Fruit fly (Drosophila melanogaster) whole organism, embryonic: ENCODE measurements around the gene Mvl.

Experiments used
- Ada2b ChIP-seq: fragments of 200-800 bp; sonication (Bioruptor generic); IDR thresholded peaks from 2 replicates; pipeline ENCODE4 v1.3.6; 2022; ENCODE audit warnings: missing biosample characterization, missing genetic modification characterization
- CG10209 ChIP-seq: fragments of 200-800 bp; sonication (Bioruptor generic); optimal IDR thresholded peaks from 3 replicates; lab custom pipeline; 2017; ENCODE audit warnings: missing biosample characterization, mild to moderate bottlenecking, missing genetic modification characterization, missing genetic modification reagents
- CG11723 ChIP-seq: fragments of 200-800 bp; sonication (Bioruptor generic); optimal IDR thresholded peaks from 2 replicates; lab custom pipeline; 2017; ENCODE audit warnings: missing biosample characterization, mild to moderate bottlenecking, missing genetic modification characterization
- CG12236 ChIP-seq: fragments of 200-800 bp; sonication (Bioruptor generic); optimal IDR thresholded peaks from 2 replicates; lab custom pipeline; 2016; ENCODE audit warnings: missing biosample characterization, missing genetic modification characterization
- CG12299 ChIP-seq: fragments of 200-800 bp; sonication (Bioruptor generic); optimal IDR thresholded peaks from 2 replicates; lab custom pipeline; 2018; ENCODE audit warnings: missing biosample characterization, mild to moderate bottlenecking, missing genetic modification characterization
- CG12769 ChIP-seq: fragments of 200-800 bp; sonication (Bioruptor generic); optimal IDR thresholded peaks from 2 replicates; lab custom pipeline; 2019; ENCODE audit warnings: missing biosample characterization, mild to moderate bottlenecking, missing genetic modification characterization, moderate library complexity
- CG13287 ChIP-seq: fragments of 200-800 bp; sonication (Bioruptor generic); IDR thresholded peaks from 2 replicates; pipeline ENCODE4 v1.3.6; 2022; ENCODE audit warnings: missing biosample characterization, missing genetic modification characterization; ENCODE audit not compliant: partially characterized antibody
- CG13894 ChIP-seq: fragments of 200-800 bp; sonication (Bioruptor generic); optimal IDR thresholded peaks from 3 replicates; lab custom pipeline; 2018; ENCODE audit warnings: missing biosample characterization, mild to moderate bottlenecking, missing genetic modification characterization, moderate library complexity
- CG18599 ChIP-seq: fragments of 200-800 bp; sonication (Bioruptor generic); optimal IDR thresholded peaks from 3 replicates; lab custom pipeline; 2017; ENCODE audit warnings: missing biosample characterization, missing genetic modification characterization, mild to moderate bottlenecking, moderate library complexity, missing genetic modification reagents
- CG34422 ChIP-seq: fragments of 200-800 bp; sonication (Bioruptor generic); IDR thresholded peaks from 3 replicates; pipeline ENCODE4 v1.3.6; 2022; ENCODE audit warnings: missing biosample characterization, missing genetic modification characterization
- CG42726 ChIP-seq: fragments of 200-800 bp; sonication (Bioruptor generic); IDR thresholded peaks from 2 replicates; pipeline ENCODE4 v1.3.6; 2022; ENCODE audit warnings: missing biosample characterization, missing genetic modification characterization; ENCODE audit not compliant: partially characterized antibody
- CG7839 ChIP-seq: fragments of 200-800 bp; sonication (Bioruptor generic); optimal IDR thresholded peaks from 3 replicates; lab custom pipeline; 2018; ENCODE audit warnings: missing biosample characterization, mild to moderate bottlenecking, missing genetic modification characterization, moderate library complexity
- CG7928 ChIP-seq: fragments of 200-800 bp; sonication (Bioruptor generic); optimal IDR thresholded peaks from 2 replicates; lab custom pipeline; 2017; ENCODE audit warnings: missing biosample characterization, mild to moderate bottlenecking, missing genetic modification characterization
- CG8944 ChIP-seq: fragments of 200-800 bp; sonication (Bioruptor generic); optimal IDR thresholded peaks from 3 replicates; lab custom pipeline; 2016; ENCODE audit warnings: missing biosample characterization, missing genetic modification characterization
- CG9817 ChIP-seq: fragments of 200-800 bp; sonication (Bioruptor generic); optimal IDR thresholded peaks from 2 replicates; lab custom pipeline; 2018; ENCODE audit warnings: missing biosample characterization, mild to moderate bottlenecking, missing genetic modification characterization, moderate library complexity
- Camta ChIP-seq: fragments of 200-800 bp; sonication (Bioruptor generic); optimal IDR thresholded peaks from 2 replicates; lab custom pipeline; 2016; ENCODE audit warnings: missing biosample characterization, missing genetic modification characterization
- Fer2 ChIP-seq: fragments of 200-800 bp; sonication (Bioruptor generic); optimal IDR thresholded peaks from 2 replicates; lab custom pipeline; 2018; ENCODE audit warnings: missing biosample characterization, mild to moderate bottlenecking, missing genetic modification characterization, moderate library complexity
- GATAe ChIP-seq: fragments of 200-800 bp; sonication (Bioruptor generic); conservative IDR thresholded peaks from 2 replicates; pipeline ENCODE4 v1.3.6; 2022; ENCODE audit warnings: missing biosample characterization, missing genetic modification characterization
- HHEX ChIP-seq: fragments of 200-800 bp; sonication (Bioruptor generic); optimal IDR thresholded peaks from 3 replicates; lab custom pipeline; 2017; ENCODE audit warnings: missing biosample characterization, mild to moderate bottlenecking, missing genetic modification characterization, missing genetic modification reagents
- Hey ChIP-seq: fragments of 200-800 bp; sonication (Bioruptor generic); optimal IDR thresholded peaks from 3 replicates; lab custom pipeline; 2018; ENCODE audit warnings: missing biosample characterization, mild to moderate bottlenecking, missing genetic modification characterization
- Hmr ChIP-seq: fragments of 200-800 bp; sonication (Bioruptor generic); optimal IDR thresholded peaks from 3 replicates; lab custom pipeline; 2017; ENCODE audit warnings: mild to moderate bottlenecking, missing biosample characterization, missing genetic modification reagents, missing genetic modification characterization
- Jarid2 ChIP-seq: fragments of 200-800 bp; sonication (Bioruptor generic); optimal IDR thresholded peaks from 3 replicates; lab custom pipeline; 2017; ENCODE audit warnings: mild to moderate bottlenecking, missing biosample characterization, missing genetic modification reagents, missing genetic modification characterization
- Kr ChIP-seq: fragments of 200-800 bp; sonication (Bioruptor generic); optimal IDR thresholded peaks from 2 replicates; lab custom pipeline; 2017; ENCODE audit warnings: missing biosample characterization, mild to moderate bottlenecking, missing genetic modification characterization
- Nf-YA ChIP-seq: fragments of 200-800 bp; sonication (Bioruptor generic); IDR thresholded peaks from 2 replicates; pipeline ENCODE4 v1.3.6; 2022; ENCODE audit warnings: missing biosample characterization, missing genetic modification characterization
- Nf-YB ChIP-seq: fragments of 200-800 bp; sonication (Bioruptor generic); optimal IDR thresholded peaks from 3 replicates; lab custom pipeline; 2019; ENCODE audit warnings: missing biosample characterization, mild to moderate bottlenecking, missing genetic modification characterization, moderate library complexity
- Oaz ChIP-seq: fragments of 200-800 bp; sonication (Bioruptor generic); IDR thresholded peaks from 2 replicates; pipeline ENCODE4 v1.3.6; 2022; ENCODE audit warnings: missing biosample characterization, missing genetic modification characterization
- Opbp ChIP-seq: fragments of 200-800 bp; sonication (Bioruptor generic); IDR thresholded peaks from 3 replicates; pipeline ENCODE4 v1.3.6; 2022; ENCODE audit warnings: missing biosample characterization, missing genetic modification characterization; ENCODE audit not compliant: partially characterized antibody
- amos ChIP-seq: fragments of 200-800 bp; sonication (Bioruptor generic); IDR thresholded peaks from 2 replicates; pipeline ENCODE4 v1.3.6; 2022; ENCODE audit warnings: missing biosample characterization, missing genetic modification characterization; ENCODE audit not compliant: partially characterized antibody
- chn ChIP-seq: fragments of 200-800 bp; sonication (Bioruptor generic); optimal IDR thresholded peaks from 2 replicates; lab custom pipeline; 2016; ENCODE audit warnings: missing biosample characterization, missing genetic modification characterization
- grn ChIP-seq: fragments of 200-800 bp; sonication (Bioruptor generic); optimal IDR thresholded peaks from 3 replicates; lab custom pipeline; 2017; ENCODE audit warnings: missing biosample characterization, missing genetic modification characterization
- inv ChIP-seq: fragments of 200-800 bp; sonication (Bioruptor generic); IDR thresholded peaks from 2 replicates; pipeline ENCODE4 v1.3.6; 2022; ENCODE audit warnings: missing biosample characterization, missing genetic modification characterization; ENCODE audit not compliant: partially characterized antibody
- lab ChIP-seq: fragments of 200-800 bp; sonication (Bioruptor generic); optimal IDR thresholded peaks from 3 replicates; lab custom pipeline; 2017; ENCODE audit warnings: missing biosample characterization, missing genetic modification characterization, mild to moderate bottlenecking, moderate library complexity, missing genetic modification reagents
- lola ChIP-seq, 3 experiments: fragments of >200 bp in 2 of 3; fragments of 200-800 bp in 1 of 3; sonication (Bioruptor generic) in 1 of 3; optimal IDR thresholded peaks; 2 replicates each; lab custom pipeline; 2017 to 2019; ENCODE audit warnings: missing biosample characterization in 3 of 3, missing genetic modification characterization in 3 of 3, mild to moderate bottlenecking in 1 of 3, moderate library complexity in 1 of 3
- mirr ChIP-seq: fragments of 200-800 bp; sonication (Bioruptor generic); optimal IDR thresholded peaks from 3 replicates; lab custom pipeline; 2018; ENCODE audit warnings: missing biosample characterization, mild to moderate bottlenecking, missing genetic modification characterization
- p53 ChIP-seq: fragments of 200-800 bp; sonication (Bioruptor generic); optimal IDR thresholded peaks from 2 replicates; lab custom pipeline; 2016; ENCODE audit warnings: missing biosample characterization, missing genetic modification characterization
- phol ChIP-seq: fragments of 200-800 bp; sonication (Bioruptor generic); optimal IDR thresholded peaks from 3 replicates; lab custom pipeline; 2018; ENCODE audit warnings: missing biosample characterization, mild to moderate bottlenecking, missing genetic modification characterization, moderate library complexity
- pita ChIP-seq: fragments of 200-800 bp; sonication (Bioruptor generic); optimal IDR thresholded peaks from 2 replicates; lab custom pipeline; 2017; ENCODE audit warnings: missing biosample characterization, mild to moderate bottlenecking, missing genetic modification characterization
- ranshi ChIP-seq: fragments of 200-800 bp; sonication (Bioruptor generic); IDR thresholded peaks from 2 replicates; pipeline ENCODE4 v1.3.6; 2022; ENCODE audit warnings: missing biosample characterization, missing genetic modification characterization
- run ChIP-seq: fragments of 200-800 bp; sonication (Bioruptor generic); optimal IDR thresholded peaks from 3 replicates; lab custom pipeline; 2018; ENCODE audit warnings: missing biosample characterization, mild to moderate bottlenecking, missing genetic modification characterization
- sd ChIP-seq: fragments of 200-800 bp; sonication (Bioruptor generic); optimal IDR thresholded peaks from 3 replicates; lab custom pipeline; 2018; ENCODE audit warnings: missing biosample characterization, mild to moderate bottlenecking, missing genetic modification characterization, moderate library complexity
- sens-2 ChIP-seq: fragments of 200-800 bp; sonication (Bioruptor generic); IDR thresholded peaks from 2 replicates; pipeline ENCODE4 v1.3.6; 2022; ENCODE audit warnings: missing biosample characterization, missing genetic modification characterization
- sima ChIP-seq: fragments of 200-800 bp; sonication (Bioruptor generic); optimal IDR thresholded peaks from 2 replicates; lab custom pipeline; 2016; ENCODE audit warnings: missing biosample characterization, missing genetic modification characterization
- sob ChIP-seq: fragments of 200-800 bp; sonication (Bioruptor generic); IDR thresholded peaks from 2 replicates; pipeline ENCODE4 v1.3.6; 2022; ENCODE audit warnings: missing biosample characterization, missing genetic modification characterization
- sug ChIP-seq: fragments of 200-800 bp; optimal IDR thresholded peaks from 2 replicates; lab custom pipeline; 2019; ENCODE audit warnings: missing biosample characterization, mild to moderate bottlenecking, missing genetic modification characterization, moderate library complexity
- unpg ChIP-seq: fragments of 200-800 bp; sonication (Bioruptor generic); optimal IDR thresholded peaks from 3 replicates; lab custom pipeline; 2018; ENCODE audit warnings: missing biosample characterization, mild to moderate bottlenecking, missing genetic modification characterization, moderate library complexity
- vvl ChIP-seq: fragments of 200-800 bp; sonication (Bioruptor generic); IDR thresholded peaks from 2 replicates; pipeline ENCODE4 v1.3.6; 2022; ENCODE audit warnings: missing biosample characterization, missing genetic modification characterization
- z ChIP-seq: fragments of 200-800 bp; sonication (Bioruptor generic); IDR thresholded peaks from 3 replicates; pipeline ENCODE4 v1.3.6; 2022; ENCODE audit warnings: missing biosample characterization, missing genetic modification characterization

The Mvl gene

DNA sequence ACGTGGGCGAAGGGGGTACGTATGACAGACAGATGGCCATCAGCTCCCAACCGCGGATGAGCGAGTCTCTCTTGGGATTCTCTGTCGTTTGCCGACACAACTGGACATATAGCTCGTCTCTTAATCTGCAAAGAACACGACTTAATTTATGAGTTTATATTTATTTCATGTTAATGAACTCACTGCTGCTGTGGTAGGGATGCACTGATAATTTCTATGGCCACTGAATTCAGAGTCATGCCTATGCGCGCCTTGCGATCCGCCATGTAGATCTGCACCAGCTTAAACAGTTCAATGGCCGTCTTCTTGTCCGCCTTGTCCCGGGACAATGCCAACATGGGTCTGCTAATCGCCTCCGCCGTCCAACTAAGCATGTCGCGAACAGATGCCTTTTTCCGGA, 24.4 kb upstream of the Mvl start (continued):
- TF ChIP-seq unpg (GFP tag; lab: Kevin White, UChicago): no peak

dm6 chr3R:21080876-21081586, 20.4 kb upstream of the Mvl start, which contains the start of gene HHEX:
TSS of gene HHEX (minus strand) at chr3R:21080926.
- TF ChIP-seq inv: no peak
- TF ChIP-seq run (tag; lab: Kevin White, UChicago): no peak
- no peak for TF ChIP-seq CG12236
- TF ChIP-seq HHEX (GFP tag; lab: Kevin White, UChicago): peak; percentile 41
- no peak for TF ChIP-seq p53 (GFP tag; lab: Kevin White, UChicago)
- no peak for TF ChIP-seq CG13894 (tag; lab: Kevin White, UChicago)
- peak; percentile 95 for TF ChIP-seq lab (GFP tag; lab: Kevin White, UChicago)
- no peak for TF ChIP-seq sima (GFP tag; lab: Kevin White, UChicago)
- no peak for TF ChIP-seq Camta (GFP tag; lab: Kevin White, UChicago)
- no peak for TF ChIP-seq CG7839 (tag; lab: Kevin White, UChicago)
- no peak for TF ChIP-seq CG42726 (GFP tag; lab: Robert Waterston, UW)
- TF ChIP-seq Fer2 (tag; lab: Kevin White, UChicago): no peak
- TF ChIP-seq Ada2b (GFP tag; lab: Robert Waterston, UW): no peak
- TF ChIP-seq pita (GFP tag; lab: Kevin White, UChicago): no peak
- peak; percentile 87 for TF ChIP-seq mirr
- TF ChIP-seq grn (GFP tag; lab: Kevin White, UChicago): peak; percentile 74
- peak; percentile 91 for TF ChIP-seq GATAe
- TF ChIP-seq CG13287 (GFP tag; lab: Robert Waterston, UW): no peak
- no peak for TF ChIP-seq CG10209 (GFP tag; lab: Kevin White, UChicago)
- TF ChIP-seq CG7928: no peak
- TF ChIP-seq Hey (tag; lab: Kevin White, UChicago): peak; percentile 92
- TF ChIP-seq Kr: no peak
- TF ChIP-seq CG34422 (GFP tag; lab: Robert Waterston, UW): no peak
- no peak for TF ChIP-seq Nf-YA (GFP tag; lab: Robert Waterston, UW)
- peak; percentile 50 for TF ChIP-seq CG18599
- TF ChIP-seq sd (tag; lab: Kevin White, UChicago): peak; percentile 76
- TF ChIP-seq Nf-YB (GFP tag; lab: Kevin White, UChicago): peak; percentile 90
- no peak for TF ChIP-seq CG9817 (tag; lab: Kevin White, UChicago)
- peak; percentile 76 for TF ChIP-seq sens-2
- TF ChIP-seq amos: no peak
- TF ChIP-seq Jarid2 (GFP tag; lab: Kevin White, UChicago): peak; percentile 7
- TF ChIP-seq chn (GFP tag; lab: Kevin White, UChicago): no peak
- peak; percentile 70 for TF ChIP-seq CG12769 (tag; lab: Kevin White, UChicago)
- 0 out of 2 replicates have a peak, but pooled peaks have one; percentile 19 for TF ChIP-seq sob
- TF ChIP-seq vvl (GFP tag; lab: Robert Waterston, UW): no peak
- TF ChIP-seq Opbp (GFP tag; lab: Robert Waterston, UW): 0 out of 3 replicates have a peak, but pooled peaks have one; percentile 27
- no peak for TF ChIP-seq phol
- no peak for TF ChIP-seq z (GFP tag; lab: Robert Waterston, UW)
- no peak for TF ChIP-seq CG8944 (GFP tag; lab: Kevin White, UChicago)
- no peak for TF ChIP-seq Oaz (GFP tag; lab: Robert Waterston, UW)
- TF ChIP-seq CG12299 (tag; lab: Kevin White, UChicago): no peak
- TF ChIP-seq lola (GFP tag; optimal IDR thresholded peaks at IDR 0.05; lab: Kevin White, UChicago): no peak
- peak; percentile 12 for TF ChIP-seq Hmr (GFP tag; lab: Kevin White, UChicago)
- TF ChIP-seq sug: peak; percentile 98
- TF ChIP-seq ranshi: no peak
- TF ChIP-seq CG11723 (GFP tag; lab: Kevin White, UChicago): no peak
